Fruit fly (Drosophila melanogaster): Measurements from ENCODE around the gene Phf7.

Gene Phf7

dm6 chrX:20173464-20173995 lies 7.9 kb upstream of the Phf7 start, which contains the start of gene AnxB10 (continued):
- TF ChIP-seq stc (GFP tag; IDR thresholded peaks at IDR 0.05) (0 out of 2 replicates have a peak, but pooled peaks have one; percentile 52), CG14860 (GFP tag; IDR thresholded peaks at IDR 0.05; ENCODE audit: partially characterized antibody) (no peak), CG6654 (GFP tag; optimal IDR thresholded peaks at IDR 0.05) (peak; percentile 4), Nf-YC (tag; optimal IDR thresholded peaks at IDR 0.05) (peak; percentile 39), CG18262 (tag; optimal IDR thresholded peaks at IDR 0.05) (peak; percentile 68), CG5953 (GFP tag; IDR thresholded peaks at IDR 0.05) (no peak), CG14050 (GFP tag; IDR thresholded peaks at IDR 0.05) (no peak), MESR4 (GFP tag; optimal IDR thresholded peaks at IDR 0.05) (no peak), dmrt11E (tag; optimal IDR thresholded peaks at IDR 0.05) (no peak), br (optimal IDR thresholded peaks at IDR 0.05) (no peak), gce (GFP tag; IDR thresholded peaks at IDR 0.05) (no peak), caup (GFP tag; optimal IDR thresholded peaks at IDR 0.05; ENCODE audit: severe bottlenecking) (peak; percentile 54), CG17385 (GFP tag; optimal IDR thresholded peaks at IDR 0.05) (peak; percentile 39), schlank (tag; optimal IDR thresholded peaks at IDR 0.05) (no peak), CG17186 (GFP tag; optimal IDR thresholded peaks at IDR 0.05) (no peak), CG15514 (GFP tag; optimal IDR thresholded peaks at IDR 0.05) (peak; percentile 34), CG11398 (GFP tag; optimal IDR thresholded peaks at IDR 0.05) (no peak), CG4404 (GFP tag; IDR thresholded peaks at IDR 0.05) (0 out of 2 replicates have a peak, but pooled peaks have one; percentile 28), CG30403 (GFP tag; optimal IDR thresholded peaks at IDR 0.05) (peak; percentile 65), Nf-YB (GFP tag; optimal IDR thresholded peaks at IDR 0.05) (peak; percentile 11), jing (GFP tag; optimal IDR thresholded peaks at IDR 0.05) (peak; percentile 20), hbn (GFP tag; IDR thresholded peaks at IDR 0.05; ENCODE audit: partially characterized antibody) (no peak), CG10147 (GFP tag; optimal IDR thresholded peaks at IDR 0.05) (peak; percentile 74), CG11504 (tag; optimal IDR thresholded peaks at IDR 0.05) (peak; percentile 86), hth (optimal IDR thresholded peaks at IDR 0.05) (no peak), CG4424 (GFP tag; optimal IDR thresholded peaks at IDR 0.05) (peak; percentile 64), so (GFP tag; IDR thresholded peaks at IDR 0.05) (peak; percentile 51; the same call in 1 of the 3 replicates), pita (GFP tag; optimal IDR thresholded peaks at IDR 0.05) (no peak), zen (tag; optimal IDR thresholded peaks at IDR 0.05) (no peak), HmgZ (tag; optimal IDR thresholded peaks at IDR 0.05) (no peak), CG8944 (GFP tag; optimal IDR thresholded peaks at IDR 0.05) (peak; percentile 47), fd64A (GFP tag; optimal IDR thresholded peaks at IDR 0.05) (no peak), dan (GFP tag; IDR thresholded peaks at IDR 0.05) (no peak), Asciz (GFP tag; optimal IDR thresholded peaks at IDR 0.05) (peak; percentile 63), CG4328 (GFP tag; optimal IDR thresholded peaks at IDR 0.05) (peak; percentile 14), trem (tag; optimal IDR thresholded peaks at IDR 0.05) (no peak), amos (GFP tag; IDR thresholded peaks at IDR 0.05; ENCODE audit: partially characterized antibody) (no peak), CG1832 (GFP tag; optimal IDR thresholded peaks at IDR 0.05) (no peak), CG34376 (GFP tag; optimal IDR thresholded peaks at IDR 0.05) (no peak), CG15479 (GFP tag; optimal IDR thresholded peaks at IDR 0.05) (no peak), bigmax (GFP tag; optimal IDR thresholded peaks at IDR 0.05) (no peak), Rx (GFP tag; IDR thresholded peaks at IDR 0.05) (no peak), vvl (GFP tag; IDR thresholded peaks at IDR 0.05) (peak; percentile 58), hb (GFP tag; IDR thresholded peaks at IDR 0.05; ENCODE audit: partially characterized antibody) (no peak), emc (GFP tag; optimal IDR thresholded peaks at IDR 0.05) (no peak), CG9727 (GFP tag; optimal IDR thresholded peaks at IDR 0.05) (peak; percentile 51), B-H1 (GFP tag; IDR thresholded peaks at IDR 0.05) (no peak; the same call in 2 of the 3 replicates), dm (GFP tag; optimal IDR thresholded peaks at IDR 0.05) (no peak), CG10462 (GFP tag; optimal IDR thresholded peaks at IDR 0.05) (no peak), CG15011 (GFP tag; optimal IDR thresholded peaks at IDR 0.05) (no peak)
